Worm (Caenorhabditis elegans): ENCODE results near the gene clec-138.

DNA sequence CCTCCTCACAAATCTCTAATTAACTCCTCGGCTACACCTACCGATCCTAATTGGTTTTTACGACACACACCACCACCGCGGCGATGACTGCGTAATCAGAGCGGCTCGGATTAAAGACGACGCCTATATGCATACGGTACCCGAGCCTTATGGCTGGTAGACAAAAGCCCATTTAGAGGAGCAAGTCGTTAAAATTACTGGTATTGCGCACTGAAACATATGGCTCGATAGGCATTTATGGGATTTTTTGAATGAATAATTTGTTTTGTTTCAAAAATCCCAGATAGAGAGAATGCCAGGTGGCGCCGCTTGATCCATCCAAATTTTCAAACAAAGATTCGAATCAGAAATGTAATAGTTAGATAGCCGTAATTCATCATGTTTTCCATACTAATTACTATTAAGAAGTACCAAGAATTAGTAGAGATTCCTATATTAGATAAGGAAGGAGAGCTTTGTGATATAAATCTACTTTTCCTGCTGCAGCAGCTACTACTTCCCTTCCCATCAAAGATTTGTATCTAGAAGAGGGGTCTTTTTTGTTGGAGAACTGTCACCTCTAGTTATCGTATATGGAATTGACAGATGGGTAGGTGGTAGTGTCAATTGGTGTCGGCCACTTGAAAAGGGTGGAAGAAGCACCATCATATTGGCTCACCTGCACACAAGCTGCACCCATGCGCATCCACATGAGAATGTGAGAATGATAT, 36.2 kb downstream of the clec-138 start:
- TF ChIP-seq T22C8.4 (GFP tag; IDR thresholded peaks at IDR 0.05) (no peak), flt-1 (GFP tag; IDR thresholded peaks at IDR 0.05) (no peak), cog-1 (tag; optimal IDR thresholded peaks at IDR 0.05) (no peak), ztf-23 (GFP tag; IDR thresholded peaks at IDR 0.05) (no peak), tab-1 (GFP tag; IDR thresholded peaks at IDR 0.05) (no peak)
